Fruit fly (Drosophila melanogaster): ENCODE data around the gene tgo.

The tgo gene

DNA sequence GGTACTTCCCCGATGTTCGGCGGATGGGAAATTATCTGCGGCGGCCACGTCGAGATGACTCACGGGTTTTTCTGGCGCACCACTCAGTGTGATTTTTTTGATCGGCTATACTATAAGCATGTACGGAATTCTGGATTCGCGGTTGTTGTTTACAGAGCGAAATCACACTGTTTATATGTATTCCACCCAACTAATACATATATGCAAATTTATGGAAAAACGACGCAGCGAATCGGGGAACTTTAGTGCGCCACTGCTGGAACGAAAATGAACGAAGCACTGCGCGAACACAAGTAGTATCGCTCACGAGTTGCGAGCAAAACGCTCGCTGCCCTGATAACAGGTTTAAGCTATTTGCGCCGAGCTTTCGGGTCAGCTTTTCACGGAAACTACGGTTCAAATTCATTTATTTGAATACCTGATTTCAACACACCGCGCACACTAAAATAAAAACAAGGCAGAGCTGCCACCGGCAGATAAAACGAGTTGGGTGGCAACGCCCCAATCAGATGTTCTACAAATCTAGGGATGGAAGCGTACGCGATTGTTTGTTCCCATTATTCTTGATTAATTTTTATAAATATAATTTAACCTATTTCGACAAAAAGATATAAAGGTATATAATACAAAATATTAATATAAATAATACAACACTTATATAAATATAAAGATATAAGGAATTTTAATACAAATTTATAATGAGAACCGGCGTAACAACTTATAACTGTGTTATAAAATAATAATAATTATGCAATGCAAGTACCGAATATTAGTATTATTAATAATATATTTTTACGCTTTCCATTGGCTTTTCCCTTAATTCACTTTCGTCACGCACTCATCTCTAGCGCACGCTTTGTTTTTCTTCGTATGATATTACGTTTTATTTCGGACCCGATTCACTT, 28.0 kb upstream of the tgo start, which contains the start of gene Rel (continued):
- TF ChIP-seq CG13624 (GFP tag; optimal IDR thresholded peaks at IDR 0.05) = peak; percentile 81
- no peak for TF ChIP-seq CG14965 (GFP tag; optimal IDR thresholded peaks at IDR 0.05; ENCODE audit: borderline replicate concordance)
- TF ChIP-seq BtbVII (GFP tag; optimal IDR thresholded peaks at IDR 0.05) = peak; percentile 18
- no peak for TF ChIP-seq CG9932 (GFP tag; IDR thresholded peaks at IDR 0.05)
- TF ChIP-seq Fer1 (GFP tag; optimal IDR thresholded peaks at IDR 0.05) = peak; percentile 41
- peak; percentile 45 for TF ChIP-seq oc (tag; optimal IDR thresholded peaks at IDR 0.05)
- TF ChIP-seq CG10543 (GFP tag; optimal IDR thresholded peaks at IDR 0.05) = peak; percentile 98
- peak; percentile 70 for TF ChIP-seq CG7928 (GFP tag; optimal IDR thresholded peaks at IDR 0.05)
- TF ChIP-seq CG18619 (GFP tag; optimal IDR thresholded peaks at IDR 0.05) = peak; percentile 70
- peak; percentile 29 for TF ChIP-seq CG4617 (GFP tag; optimal IDR thresholded peaks at IDR 0.05; ENCODE audit: borderline replicate concordance)
- peak; percentile 68 for TF ChIP-seq lab (GFP tag; optimal IDR thresholded peaks at IDR 0.05)
- no peak for TF ChIP-seq Rfx (GFP tag; IDR thresholded peaks at IDR 0.05)
- TF ChIP-seq Sox100B (GFP tag; optimal IDR thresholded peaks at IDR 0.05) = peak; percentile 84
- peak; percentile 99 for TF ChIP-seq CG12769 (tag; optimal IDR thresholded peaks at IDR 0.05)
- peak; percentile 67 for TF ChIP-seq pzg (GFP tag; optimal IDR thresholded peaks at IDR 0.05)
- peak; percentile 69 for TF ChIP-seq Oli (tag; optimal IDR thresholded peaks at IDR 0.05)
- peak; percentile 51 for TF ChIP-seq CG9817 (tag; optimal IDR thresholded peaks at IDR 0.05)
- peak; percentile 73 for TF ChIP-seq D19A (tag; optimal IDR thresholded peaks at IDR 0.05)
- peak; percentile 15 for TF ChIP-seq CG33213 (GFP tag; optimal IDR thresholded peaks at IDR 0.05)
- TF ChIP-seq CG11504 (tag; optimal IDR thresholded peaks at IDR 0.05) = peak; percentile 82
- TF ChIP-seq CG12104 (GFP tag; optimal IDR thresholded peaks at IDR 0.05) = peak; percentile 66
- no peak for TF ChIP-seq slp2 (GFP tag; optimal IDR thresholded peaks at IDR 0.05)
- no peak for TF ChIP-seq CG4707 (GFP tag; optimal IDR thresholded peaks at IDR 0.05)
- no peak for TF ChIP-seq dati (GFP tag; IDR thresholded peaks at IDR 0.05)
- TF ChIP-seq Myb (GFP tag; optimal IDR thresholded peaks at IDR 0.05) = peak; percentile 73
- peak; percentile 39 for TF ChIP-seq CG6813 (GFP tag; optimal IDR thresholded peaks at IDR 0.05)
- TF ChIP-seq Hmx (GFP tag; optimal IDR thresholded peaks at IDR 0.05) = no peak
- TF ChIP-seq trem (tag; optimal IDR thresholded peaks at IDR 0.05) = peak; percentile 77
- TF ChIP-seq CG4424 (GFP tag; optimal IDR thresholded peaks at IDR 0.05) = peak; percentile 50
- TF ChIP-seq ftz-f1 (GFP tag; optimal IDR thresholded peaks at IDR 0.05) = peak; percentile 56
- TF ChIP-seq kay (GFP tag; optimal IDR thresholded peaks at IDR 0.05) = peak; percentile 82
- no peak for TF ChIP-seq kah (GFP tag; optimal IDR thresholded peaks at IDR 0.05)
- no peak for TF ChIP-seq ase (GFP tag; IDR thresholded peaks at IDR 0.05)
- peak; percentile 97 for TF ChIP-seq CG9437 (GFP tag; optimal IDR thresholded peaks at IDR 0.05)
- TF ChIP-seq CG30020 (tag; optimal IDR thresholded peaks at IDR 0.05) = peak; percentile 69
- no peak for TF ChIP-seq CG15011 (GFP tag; optimal IDR thresholded peaks at IDR 0.05)
- peak; percentile 28 for TF ChIP-seq Vsx1 (GFP tag; optimal IDR thresholded peaks at IDR 0.05)
- peak; percentile 46 for TF ChIP-seq NfI (GFP tag; optimal IDR thresholded peaks at IDR 0.05)
- TF ChIP-seq ham (GFP tag; IDR thresholded peaks at IDR 0.05) = no peak
- TF ChIP-seq CrebB (tag; optimal IDR thresholded peaks at IDR 0.05) = peak; percentile 67
- peak; percentile 62 for TF ChIP-seq cwo (GFP tag; optimal IDR thresholded peaks at IDR 0.05)
- no peak for TF ChIP-seq cad (GFP tag; optimal IDR thresholded peaks at IDR 0.05)
- no peak for TF ChIP-seq ato (GFP tag; IDR thresholded peaks at IDR 0.05; ENCODE audit: partially characterized antibody)
- TF ChIP-seq CG12942 (GFP tag; optimal IDR thresholded peaks at IDR 0.05) = peak; percentile 31
- peak; percentile 4 for TF ChIP-seq stwl (tag; optimal IDR thresholded peaks at IDR 0.05)
- TF ChIP-seq CG9215 (GFP tag; IDR thresholded peaks at IDR 0.05) = no peak
- peak; percentile 70 for TF ChIP-seq CG18599 (GFP tag; optimal IDR thresholded peaks at IDR 0.05)
- no peak for TF ChIP-seq knrl (GFP tag; IDR thresholded peaks at IDR 0.05; ENCODE audit: partially characterized antibody)

Data from whole organism, embryonic.